Fruit fly (Drosophila melanogaster) whole organism, pupa: ENCODE measurements around the gene Hat1.

Source experiments
- CG12605 ChIP-seq: fragments of 200-800 bp; sonication (Bioruptor generic); IDR thresholded peaks from 2 replicates; pipeline ENCODE4 v1.3.6; 2022; ENCODE audit warnings: missing biosample characterization, missing genetic modification characterization
- CG32121 ChIP-seq: fragments of 200-800 bp; sonication (Bioruptor generic); IDR thresholded peaks from 2 replicates; pipeline ENCODE4 v1.3.6; 2022; ENCODE audit warnings: missing biosample characterization, missing genetic modification characterization
- CG4496 ChIP-seq: fragments of 200-800 bp; sonication (Bioruptor generic); IDR thresholded peaks from 3 replicates; pipeline ENCODE4 v1.3.6; 2022; ENCODE audit warnings: missing biosample characterization, missing genetic modification characterization
- CG8159 ChIP-seq: fragments of 200-800 bp; sonication (Bioruptor generic); optimal IDR thresholded peaks from 3 replicates; lab custom pipeline; 2018; ENCODE audit warnings: missing biosample characterization, mild to moderate bottlenecking, missing genetic modification characterization, moderate library complexity
- CG8301 ChIP-seq: fragments of 200-800 bp; sonication (Bioruptor generic); optimal IDR thresholded peaks from 2 replicates; lab custom pipeline; 2018; ENCODE audit warnings: missing biosample characterization, mild to moderate bottlenecking, missing genetic modification characterization
- Pif1B ChIP-seq: fragments of 200-800 bp; sonication (Bioruptor generic); optimal IDR thresholded peaks from 3 replicates; lab custom pipeline; 2016; ENCODE audit warnings: missing biosample characterization, missing genetic modification characterization
- fd96Ca ChIP-seq: fragments of 200-800 bp; sonication (Bioruptor generic); IDR thresholded peaks from 3 replicates; pipeline ENCODE4 v1.3.6; 2022; ENCODE audit warnings: missing biosample characterization, missing genetic modification characterization
- rn ChIP-seq: fragments of 200-800 bp; sonication (Bioruptor generic); IDR thresholded peaks from 2 replicates; pipeline ENCODE4 v1.3.6; 2022; ENCODE audit warnings: missing biosample characterization, missing genetic modification characterization

- no peak for TF ChIP-seq CG8159 (tag; lab: Kevin White, UChicago)
- no peak for TF ChIP-seq CG4496 (GFP tag; lab: Robert Waterston, UW)
- TF ChIP-seq fd96Ca = no peak
- TF ChIP-seq CG12605 (GFP tag; lab: Robert Waterston, UW) = no peak
- TF ChIP-seq rn (GFP tag; lab: Robert Waterston, UW) = no peak
- TF ChIP-seq CG8301 (tag; lab: Kevin White, UChicago) = no peak
- no peak for TF ChIP-seq CG32121 (GFP tag; lab: Robert Waterston, UW)
- TF ChIP-seq Pif1B = no peak
These were observed 42.2 kb upstream of the Hat1 start, which contains the start of gene CG1208 for dm6 chr3R:5831339-5831738.
